Worm (Caenorhabditis elegans): ENCODE results near the gene mre-11.

Gene mre-11

ce11 chrV:10716865-10717713 is 19.6 kb downstream of the mre-11 start (continued):
- peak; percentile 99 for TF ChIP-seq nhr-85 (tag)
- no peak for TF ChIP-seq nhr-11 (tag; optimal IDR thresholded peaks at IDR 0.05)
- TF ChIP-seq pax-3 (tag; optimal IDR thresholded peaks at IDR 0.05): peak; percentile 26
- peak; percentile 83 for TF ChIP-seq nhr-20 (tag; optimal IDR thresholded peaks at IDR 0.05)
- no peak for TF ChIP-seq hpl-2 (GFP tag; optimal IDR thresholded peaks at IDR 0.05)
- TF ChIP-seq xbp-1 (tag; optimal IDR thresholded peaks at IDR 0.05): peak; percentile 19
- TF ChIP-seq jun-1 (tag; optimal IDR thresholded peaks at IDR 0.05): peak; percentile 34
- peak in 1 of 3 experiments; percentile 16 for TF ChIP-seq ceh-82 (tag; optimal IDR thresholded peaks at IDR 0.05)
- TF ChIP-seq sox-4 (tag; optimal IDR thresholded peaks at IDR 0.05): no peak
- no peak for TF ChIP-seq mab-9 (GFP tag; IDR thresholded peaks at IDR 0.05)
- no peak for TF ChIP-seq elt-2 (tag; optimal IDR thresholded peaks at IDR 0.05)
- TF ChIP-seq C04F5.9 (tag; optimal IDR thresholded peaks at IDR 0.05): no peak
- TF ChIP-seq efl-1 (optimal IDR thresholded peaks at IDR 0.05): peak; percentile 5 to 24
- TF ChIP-seq efl-1 (GFP tag; optimal IDR thresholded peaks at IDR 0.05 in 1 of 2): peak in 1 of 2 experiments; percentile 90
- TF ChIP-seq lin-15B (tag; optimal IDR thresholded peaks at IDR 0.05): no peak
- TF ChIP-seq F16B12.6 (tag; optimal IDR thresholded peaks at IDR 0.05): no peak
- 0 out of 2 replicates have a peak, but pooled peaks have one; percentile 31 for TF ChIP-seq ceh-88 (GFP tag; IDR thresholded peaks at IDR 0.05)
- no peak for TF ChIP-seq aly-2 (tag; optimal IDR thresholded peaks at IDR 0.05)
- no peak for TF ChIP-seq unc-86 (tag; optimal IDR thresholded peaks at IDR 0.05)
- peak; percentile 13 for TF ChIP-seq vab-15 (tag; optimal IDR thresholded peaks at IDR 0.05)
- TF ChIP-seq C34B4.2 (tag; optimal IDR thresholded peaks at IDR 0.05): no peak
- TF ChIP-seq blmp-1 (tag; optimal IDR thresholded peaks at IDR 0.05): peak; percentile 85
- TF ChIP-seq ceh-63 (GFP tag; optimal IDR thresholded peaks at IDR 0.05): no peak
- TF ChIP-seq isw-1 (GFP tag; IDR thresholded peaks at IDR 0.05): no peak
- peak in 1 of 2 experiments; percentile 91 for TF ChIP-seq mdl-1 (tag; optimal IDR thresholded peaks at IDR 0.05)
- TF ChIP-seq nhr-71 (tag; optimal IDR thresholded peaks at IDR 0.05): peak; percentile 89
- TF ChIP-seq tbx-2 (tag; optimal IDR thresholded peaks at IDR 0.05): peak; percentile 27
- no peak for TF ChIP-seq sptf-1 (tag; optimal IDR thresholded peaks at IDR 0.05)
- no peak for TF ChIP-seq nhr-12 (tag; optimal IDR thresholded peaks at IDR 0.05)
- TF ChIP-seq unc-30 (tag; optimal IDR thresholded peaks at IDR 0.05): no peak
- TF ChIP-seq mep-1 (tag; optimal IDR thresholded peaks at IDR 0.05): peak; percentile 27
- no peak for TF ChIP-seq swsn-7 (tag; optimal IDR thresholded peaks at IDR 0.05)
- TF ChIP-seq unc-98 (GFP tag; IDR thresholded peaks at IDR 0.05): no peak
- peak; percentile 73 for TF ChIP-seq grh-1 (GFP tag; IDR thresholded peaks at IDR 0.05)
- peak; percentile 46 to 62 for TF ChIP-seq lsy-2 (tag; optimal IDR thresholded peaks at IDR 0.05)
- TF ChIP-seq ets-5 (GFP tag; IDR thresholded peaks at IDR 0.05): no peak
- TF ChIP-seq ceh-90 (tag; optimal IDR thresholded peaks at IDR 0.05): no peak
- TF ChIP-seq ceh-8 (GFP tag; optimal IDR thresholded peaks at IDR 0.05): no peak
- no peak for TF ChIP-seq hlh-4 (tag; optimal IDR thresholded peaks at IDR 0.05)
- TF ChIP-seq Y116A8C.19 (tag; optimal IDR thresholded peaks at IDR 0.05; ENCODE audit: borderline replicate concordance): no peak
- TF ChIP-seq fkh-4 (tag; optimal IDR thresholded peaks at IDR 0.05; ENCODE audit: borderline replicate concordance): no peak
- TF ChIP-seq fos-1 (tag; optimal IDR thresholded peaks at IDR 0.05): no peak
- no peak for TF ChIP-seq ztf-4 (tag; optimal IDR thresholded peaks at IDR 0.05)
- TF ChIP-seq aha-1 (tag; optimal IDR thresholded peaks at IDR 0.05): no peak
- TF ChIP-seq pag-3 (tag; optimal IDR thresholded peaks at IDR 0.05; ENCODE audit: borderline replicate concordance, insufficient read depth): no peak
- TF ChIP-seq egl-27 (tag; optimal IDR thresholded peaks at IDR 0.05): peak; percentile 25 to 54
- TF ChIP-seq egl-13 (tag; optimal IDR thresholded peaks at IDR 0.05): no peak
- peak in 3 of 6 experiments; percentile 68 to 90 (median 71) for TF ChIP-seq elt-3 (tag; optimal IDR thresholded peaks at IDR 0.05)
- TF ChIP-seq alr-1 (tag; optimal IDR thresholded peaks at IDR 0.05; ENCODE audit: borderline replicate concordance): no peak
- no peak for TF ChIP-seq lin-39 (tag; optimal IDR thresholded peaks at IDR 0.05)
- peak; percentile 6 to 54 (median 44) for TF ChIP-seq dpl-1 (GFP tag; optimal IDR thresholded peaks at IDR 0.05)

All from whole organism, L1 larva.